Worm (Caenorhabditis elegans) whole organism, L1 larva: ENCODE results near the gene F10G7.12.

Source experiments
- ceh-63 ChIP-seq: fragments of 200-800 bp; sonication (Bioruptor generic); optimal IDR thresholded peaks from 2 replicates; lab custom pipeline; 2018; ENCODE audit warnings: mild to moderate bottlenecking, missing genetic modification characterization, missing compliant biosample characterization
- efl-1 ChIP-seq, 4 experiments: fragments of 150-350 bp; optimal IDR thresholded peaks in 3 of 4; peaks in 1 of 4; 1 replicate in 1 of 4; 2 replicates in 3 of 4; lab custom pipeline; 2014; ENCODE audit warnings: missing biosample characterization in 2 of 4, missing genetic modification characterization in 2 of 4, missing genetic modification reagents in 2 of 4
- elt-2 ChIP-seq: sonication (generic microtip); optimal IDR thresholded peaks from 2 replicates; lab custom pipeline; 2016; ENCODE audit warnings: missing genetic modification characterization, mild to moderate bottlenecking, inconsistent platforms, missing compliant biosample characterization, missing genetic modification reagents
- hlh-4 ChIP-seq: sonication (generic microtip); optimal IDR thresholded peaks from 2 replicates; lab custom pipeline; 2016; ENCODE audit warnings: mild to moderate bottlenecking, missing genetic modification characterization, missing compliant biosample characterization
- jun-1 ChIP-seq: fragments of 150-350 bp; optimal IDR thresholded peaks from 2 replicates; lab custom pipeline; 2014; ENCODE audit warnings: missing biosample characterization, missing genetic modification reagents, missing genetic modification characterization
- lin-13 ChIP-seq: fragments of 150-350 bp; optimal IDR thresholded peaks from 2 replicates; lab custom pipeline; 2014; ENCODE audit warnings: missing biosample characterization, missing genetic modification reagents, missing genetic modification characterization
- mef-2 ChIP-seq: fragments of 150-350 bp; optimal IDR thresholded peaks from 2 replicates; lab custom pipeline; 2014; ENCODE audit warnings: missing biosample characterization, missing genetic modification characterization
- nhr-11 ChIP-seq: fragments of 150-350 bp; optimal IDR thresholded peaks from 2 replicates; lab custom pipeline; 2014; ENCODE audit warnings: missing biosample characterization, missing genetic modification characterization
- nhr-90 ChIP-seq: sonication (generic microtip); optimal IDR thresholded peaks from 2 replicates; lab custom pipeline; 2016; ENCODE audit warnings: mild to moderate bottlenecking, missing genetic modification characterization, missing compliant biosample characterization; ENCODE audit not compliant: poor library complexity
- unc-62 ChIP-seq: fragments of 150-350 bp; optimal IDR thresholded peaks from 2 replicates; lab custom pipeline; 2014; ENCODE audit warnings: missing biosample characterization, missing genetic modification reagents, missing genetic modification characterization
- xbp-1 ChIP-seq: sonication (generic microtip); optimal IDR thresholded peaks from 2 replicates; lab custom pipeline; 2016; ENCODE audit warnings: missing genetic modification characterization, missing compliant biosample characterization

DNA sequence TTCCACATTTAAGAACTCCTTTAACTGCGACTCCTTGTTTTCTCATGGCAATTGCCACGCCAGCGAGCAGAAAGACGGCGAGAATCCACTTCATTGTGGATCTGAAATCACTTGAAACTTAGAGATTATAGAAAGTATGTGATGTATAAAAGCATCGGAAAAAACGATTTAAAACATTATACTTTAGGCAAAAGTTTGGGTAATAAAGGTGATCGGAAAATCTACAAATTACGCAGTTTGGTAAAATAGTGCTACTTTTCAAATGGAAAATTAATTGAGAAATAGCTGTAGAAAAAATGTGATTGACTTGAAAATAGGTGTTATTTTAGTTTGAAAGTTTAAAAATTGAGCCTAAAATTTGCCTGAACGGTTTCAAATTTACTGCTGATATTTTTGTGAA, 38.2 kb downstream of the F10G7.12 start, which contains the start of gene ttr-41:
- no peak for TF ChIP-seq jun-1 (tag; lab: Kevin White, UChicago)
- TF ChIP-seq unc-62 = no peak
- TF ChIP-seq efl-1 (optimal IDR thresholded peaks at IDR 0.05; lab: Kevin White, UChicago) = no peak
- no peak for TF ChIP-seq efl-1 (GFP tag; optimal IDR thresholded peaks at IDR 0.05 in 1 of 2; lab: Kevin White, UChicago)
- no peak for TF ChIP-seq nhr-11
- TF ChIP-seq xbp-1 = no peak
- no peak for TF ChIP-seq nhr-90 (tag; lab: Kevin White, UChicago)
- TF ChIP-seq hlh-4 = no peak
- TF ChIP-seq elt-2 (tag; lab: Kevin White, UChicago) = no peak
- no peak for TF ChIP-seq ceh-63 (GFP tag; lab: Kevin White, UChicago)
- no peak for TF ChIP-seq lin-13 (GFP tag; lab: Kevin White, UChicago)
- TF ChIP-seq mef-2 (tag; lab: Kevin White, UChicago) = no peak
